Worm (Caenorhabditis elegans) whole organism, L4 larva: ENCODE measurements around the gene K04G11.1.
A peak's percentile ranks its signal among the peaks of the same experiment; 100 is the strongest.

ENCODE experiments used
- F44E2.7 ChIP-seq: fragments of 200-800 bp; sonication (Bioruptor generic); IDR thresholded peaks from 2 replicates; pipeline ENCODE4 v2.1.2; 2022; ENCODE audit warnings: missing genetic modification characterization, missing compliant biosample characterization
- T26A8.4 ChIP-seq: fragments of 200-800 bp; sonication (Bioruptor generic); IDR thresholded peaks from 2 replicates; pipeline ENCODE4 v1.3.6; 2022; ENCODE audit warnings: missing genetic modification characterization, missing compliant biosample characterization
- Y48G9A.11 ChIP-seq: fragments of 200-800 bp; sonication (Bioruptor generic); IDR thresholded peaks from 2 replicates; pipeline ENCODE4 v1.3.6; 2022; ENCODE audit warnings: missing genetic modification reagents, missing genetic modification characterization, missing compliant biosample characterization
- ZK337.2 ChIP-seq: fragments of 200-800 bp; sonication (Bioruptor generic); IDR thresholded peaks from 2 replicates; pipeline ENCODE4 v1.3.6; 2022; ENCODE audit warnings: missing genetic modification reagents, missing genetic modification characterization, missing compliant biosample characterization
- aha-1 ChIP-seq: fragments of 150-350 bp; peaks from one replicate; lab custom pipeline; 2014; ENCODE audit warnings: missing biosample characterization, missing genetic modification characterization
- ceh-62 ChIP-seq: sonication (generic microtip); optimal IDR thresholded peaks from 2 replicates; lab custom pipeline; 2017; ENCODE audit warnings: missing biosample characterization, missing genetic modification characterization
- ceh-82 ChIP-seq: sonication (generic microtip); optimal IDR thresholded peaks from 2 replicates; lab custom pipeline; 2017; ENCODE audit warnings: missing biosample characterization, missing genetic modification characterization
- cey-2 ChIP-seq: sonication (generic microtip); optimal IDR thresholded peaks from 3 replicates; lab custom pipeline; 2017; ENCODE audit warnings: missing genetic modification characterization, mild to moderate bottlenecking, missing compliant biosample characterization, antibody characterized with exemption, borderline replicate concordance; ENCODE audit not compliant: insufficient read depth
- ctbp-1 ChIP-seq: fragments of 200-800 bp; sonication (Bioruptor generic); IDR thresholded peaks from 2 replicates; pipeline ENCODE4 v1.3.6; 2022; ENCODE audit warnings: missing genetic modification reagents, missing genetic modification characterization, missing compliant biosample characterization
- daf-12 ChIP-seq: fragments of 150-350 bp; optimal IDR thresholded peaks from 2 replicates; lab custom pipeline; 2014; ENCODE audit warnings: missing biosample characterization, missing genetic modification reagents, missing genetic modification characterization
- daf-19 ChIP-seq: fragments of 200-800 bp; sonication (Bioruptor generic); conservative IDR thresholded peaks from 2 replicates; pipeline ENCODE4 v1.3.6; 2022; ENCODE audit warnings: missing genetic modification characterization, missing compliant biosample characterization
- dmd-6 ChIP-seq: fragments of 200-800 bp; sonication (Bioruptor generic); IDR thresholded peaks from 2 replicates; pipeline ENCODE4 v1.3.6; 2022; ENCODE audit warnings: missing genetic modification reagents, missing genetic modification characterization, missing compliant biosample characterization
- dmd-8 ChIP-seq: fragments of 200-800 bp; sonication (Bioruptor generic); IDR thresholded peaks from 2 replicates; pipeline ENCODE4 v1.3.6; 2022; ENCODE audit warnings: missing genetic modification characterization, missing compliant biosample characterization
- dpl-1 ChIP-seq: fragments of 150-350 bp; optimal IDR thresholded peaks from 2 replicates; lab custom pipeline; 2014; ENCODE audit warnings: missing biosample characterization, missing genetic modification reagents, missing genetic modification characterization
- dve-1 ChIP-seq: sonication (generic microtip); optimal IDR thresholded peaks from 2 replicates; lab custom pipeline; 2017; ENCODE audit warnings: antibody characterized with exemption, mild to moderate bottlenecking, missing genetic modification characterization, missing compliant biosample characterization; ENCODE audit not compliant: insufficient read depth
- hif-1 ChIP-seq, 2 experiments: sonication (generic microtip); optimal IDR thresholded peaks; 2 replicates each; lab custom pipeline; 2016 to 2017; ENCODE audit warnings: missing compliant biosample characterization in 2 of 2, missing genetic modification characterization in 2 of 2, missing genetic modification reagents in 2 of 2, missing genotype in 2 of 2, mild to moderate bottlenecking in 1 of 2
- hlh-11 ChIP-seq: fragments of 200-800 bp; sonication (Bioruptor generic); optimal IDR thresholded peaks from 2 replicates; lab custom pipeline; 2018; ENCODE audit warnings: mild to moderate bottlenecking, missing genetic modification characterization, missing compliant biosample characterization
- jun-1 ChIP-seq: fragments of 150-350 bp; optimal IDR thresholded peaks from 2 replicates; lab custom pipeline; 2014; ENCODE audit warnings: missing biosample characterization, missing genetic modification reagents, missing genetic modification characterization
- lim-7 ChIP-seq: fragments of 200-800 bp; sonication (Bioruptor generic); IDR thresholded peaks from 2 replicates; pipeline ENCODE4 v1.3.6; 2022; ENCODE audit warnings: missing genetic modification characterization, missing compliant biosample characterization
- mdt-29 ChIP-seq: fragments of 200-800 bp; sonication (Bioruptor generic); IDR thresholded peaks from 2 replicates; pipeline ENCODE4 v1.3.6; 2022; ENCODE audit warnings: missing genetic modification reagents, missing genetic modification characterization, missing compliant biosample characterization
- mes-2 ChIP-seq: sonication (generic microtip); optimal IDR thresholded peaks from 2 replicates; lab custom pipeline; 2016; ENCODE audit warnings: missing genotype, mild to moderate bottlenecking, missing genetic modification characterization, missing compliant biosample characterization; ENCODE audit not compliant: poor library complexity, severe bottlenecking
- mxl-3 ChIP-seq: fragments of 200-800 bp; sonication (Bioruptor generic); optimal IDR thresholded peaks from 2 replicates; lab custom pipeline; 2018; ENCODE audit warnings: mild to moderate bottlenecking, missing genetic modification characterization, missing compliant biosample characterization
- nhr-102 ChIP-seq: sonication (generic microtip); optimal IDR thresholded peaks from 2 replicates; lab custom pipeline; 2016; ENCODE audit warnings: mild to moderate bottlenecking, missing genetic modification characterization, moderate library complexity, missing compliant biosample characterization
- nhr-111 ChIP-seq: fragments of 200-800 bp; sonication (Bioruptor generic); optimal IDR thresholded peaks from 2 replicates; lab custom pipeline; 2018; ENCODE audit warnings: mild to moderate bottlenecking, missing genetic modification characterization, missing compliant biosample characterization
- nhr-42 ChIP-seq: fragments of 200-800 bp; sonication (Bioruptor generic); IDR thresholded peaks from 2 replicates; pipeline ENCODE4 v1.3.6; 2022; ENCODE audit warnings: missing genetic modification characterization, missing compliant biosample characterization
- pha-4 ChIP-seq, 2 experiments: fragments of 150-350 bp in 1 of 2; fragments of 200-800 bp in 1 of 2; sonication (Bioruptor generic) in 1 of 2; IDR thresholded peaks in 1 of 2; optimal IDR thresholded peaks in 1 of 2; 2 replicates each; pipeline versions ENCODE4 v1.3.6 to Lab custom; 2014 to 2022; ENCODE audit warnings: missing genetic modification characterization in 2 of 2, missing genetic modification reagents in 2 of 2, missing biosample characterization in 1 of 2, missing compliant biosample characterization in 1 of 2
- pqm-1 ChIP-seq: sonication (generic microtip); optimal IDR thresholded peaks from 2 replicates; lab custom pipeline; 2017; ENCODE audit warnings: missing biosample characterization, missing genetic modification characterization
- saeg-2 ChIP-seq: fragments of 200-800 bp; sonication (Bioruptor generic); IDR thresholded peaks from 2 replicates; pipeline ENCODE4 v1.3.6; 2022; ENCODE audit warnings: missing genetic modification reagents, missing genetic modification characterization, missing compliant biosample characterization
- tag-97 ChIP-seq: fragments of 200-800 bp; sonication (Bioruptor generic); IDR thresholded peaks from 2 replicates; pipeline ENCODE4 v1.3.6; 2022; ENCODE audit warnings: missing genetic modification characterization, missing compliant biosample characterization
- unc-39 ChIP-seq: sonication (generic microtip); optimal IDR thresholded peaks from 2 replicates; lab custom pipeline; 2017; ENCODE audit warnings: missing biosample characterization, missing genetic modification characterization
- ztf-11 ChIP-seq: fragments of 150-350 bp; optimal IDR thresholded peaks from 2 replicates; lab custom pipeline; 2014; ENCODE audit warnings: missing biosample characterization, missing genetic modification characterization

The K04G11.1 gene

DNA sequence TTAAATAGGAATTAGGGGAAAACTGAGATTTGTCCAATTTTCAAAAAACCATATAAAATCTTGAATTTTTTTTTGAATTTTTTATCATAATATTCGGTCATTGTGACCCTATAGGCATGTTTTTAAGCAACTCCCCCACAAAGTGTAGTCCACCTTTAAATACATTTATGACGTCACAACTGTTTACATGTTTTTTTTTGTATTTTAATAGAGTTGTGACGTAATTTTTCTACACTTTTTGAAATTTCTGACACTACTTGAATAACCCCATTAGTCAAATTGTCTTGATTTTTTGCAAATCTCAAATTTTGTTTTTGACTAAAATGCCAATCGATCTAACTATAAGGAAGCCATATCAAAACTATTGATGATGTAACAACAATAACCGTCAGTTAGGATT lies 30.8 kb downstream of the K04G11.1 start:
- no peak for TF ChIP-seq hif-1 (tag; optimal IDR thresholded peaks at IDR 0.05; lab: Kevin White, UChicago)
- TF ChIP-seq dve-1 (tag; lab: Kevin White, UChicago): no peak
- no peak for TF ChIP-seq lim-7
- TF ChIP-seq hlh-11 (tag; lab: Kevin White, UChicago): no peak
- TF ChIP-seq aha-1: peak; percentile 21
- no peak for TF ChIP-seq ZK337.2 (GFP tag; lab: Robert Waterston, UW)
- TF ChIP-seq ceh-82: no peak

DNA sequence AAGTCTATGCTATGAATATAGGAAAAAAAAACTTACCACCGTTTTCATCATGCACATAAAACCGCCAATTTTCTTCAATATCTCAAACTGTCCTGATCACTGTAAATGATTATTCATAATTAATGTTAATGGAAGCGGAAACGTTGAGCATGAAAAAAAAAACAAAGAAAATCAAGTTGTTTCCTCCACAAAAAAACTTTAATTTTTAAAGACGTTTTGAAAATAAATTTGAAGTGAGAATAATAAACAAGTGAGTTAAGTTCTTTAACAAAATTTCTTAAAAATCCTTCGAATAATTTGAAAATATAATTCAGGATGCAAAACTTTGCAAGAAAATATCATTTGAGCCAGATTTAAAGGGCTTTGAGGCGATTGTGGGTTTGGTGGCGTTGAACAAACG lies 35.0 kb downstream of the K04G11.1 start, which contains the start of gene irk-3:
TSS of gene irk-3 (minus strand) at position 101 of the 400 bp plus-strand sequence.
- TF ChIP-seq daf-12 (tag; lab: Kevin White, UChicago): no peak
- no peak for TF ChIP-seq nhr-111 (GFP tag; lab: Kevin White, UChicago)
- TF ChIP-seq aha-1: peak; percentile 23
- no peak for TF ChIP-seq ceh-62 (tag; lab: Kevin White, UChicago)

DNA sequence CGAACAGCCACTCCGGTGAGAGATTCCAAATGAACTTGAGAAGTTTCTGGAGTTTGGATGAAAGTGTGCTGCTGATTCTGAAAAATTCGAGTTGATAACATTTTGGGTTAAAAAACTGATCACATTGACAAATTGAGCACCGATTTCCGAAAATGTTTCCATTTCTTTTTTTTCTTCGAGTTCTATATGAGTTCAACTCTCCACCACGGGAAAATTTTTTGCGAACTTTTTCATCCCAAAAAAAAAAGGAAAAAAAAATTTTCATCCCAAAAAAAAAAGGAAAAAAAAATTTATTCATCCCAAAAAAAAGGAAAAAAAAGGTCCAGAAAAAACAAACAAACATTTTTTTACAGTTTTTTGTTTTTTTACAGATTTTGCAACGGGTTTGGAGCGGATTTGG lies 41.8 kb downstream of the K04G11.1 start, which contains the start of gene Y60A9A.1:
TSS of gene Y60A9A.1 (minus strand) at position 101 of the 400 bp plus-strand sequence.
- TF ChIP-seq ceh-62 (tag; lab: Kevin White, UChicago): no peak
- no peak for TF ChIP-seq unc-39 (tag; lab: Kevin White, UChicago)
- TF ChIP-seq mes-2 (tag; lab: Kevin White, UChicago): no peak
- no peak for TF ChIP-seq nhr-42 (GFP tag; lab: Robert Waterston, UW)
- TF ChIP-seq mxl-3 (GFP tag; lab: Kevin White, UChicago): no peak
- TF ChIP-seq tag-97 (GFP tag; lab: Robert Waterston, UW): no peak
- no peak for TF ChIP-seq nhr-102 (tag; lab: Kevin White, UChicago)
- no peak for TF ChIP-seq dpl-1
- TF ChIP-seq ztf-11 (tag; lab: Kevin White, UChicago): no peak
- no peak for TF ChIP-seq daf-19 (GFP tag; lab: Robert Waterston, UW)
- TF ChIP-seq dmd-8: no peak
- no peak for TF ChIP-seq F44E2.7
- TF ChIP-seq dmd-6 (GFP tag; lab: Robert Waterston, UW): no peak
- TF ChIP-seq lim-7: no peak
- no peak for TF ChIP-seq pqm-1 (tag; lab: Kevin White, UChicago)
- no peak for TF ChIP-seq saeg-2
- TF ChIP-seq cey-2 (tag; lab: Kevin White, UChicago): no peak
- no peak for TF ChIP-seq jun-1 (tag; lab: Kevin White, UChicago)
- no peak for TF ChIP-seq T26A8.4 (GFP tag; lab: Robert Waterston, UW)
- TF ChIP-seq ctbp-1 (GFP tag; lab: Robert Waterston, UW): no peak

DNA sequence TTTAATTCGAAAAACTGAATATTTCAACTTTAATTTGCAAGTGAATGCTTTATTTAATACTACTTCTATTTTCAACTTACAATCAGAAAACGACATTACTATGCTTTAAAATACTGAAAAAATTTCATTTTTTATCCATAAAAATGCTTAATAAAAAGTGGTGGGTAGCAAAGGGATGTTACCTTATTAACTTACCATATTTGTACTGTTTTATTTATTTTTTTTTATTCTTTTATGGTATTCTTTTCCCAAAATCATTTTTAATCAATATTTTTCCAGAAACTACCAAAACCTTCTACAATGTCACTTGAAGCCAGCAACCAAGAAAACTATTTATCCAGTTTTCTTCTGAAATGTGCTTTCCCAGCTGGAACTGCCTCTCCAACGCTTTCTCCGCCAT lies 47.6 kb downstream of the K04G11.1 start, which contains the start of gene Y60A9.3:
TSS of gene Y60A9.3 (plus strand) at position 301 of the 400 bp plus-strand sequence.
- TF ChIP-seq mdt-29 (GFP tag; lab: Robert Waterston, UW) (no peak), pha-4 (GFP tag; IDR thresholded peaks at IDR 0.05; lab: Robert Waterston, UW) (no peak), pha-4 (tag; optimal IDR thresholded peaks at IDR 0.05; lab: Kevin White, UChicago) (no peak), cey-2 (tag; lab: Kevin White, UChicago) (no peak), Y48G9A.11 (GFP tag; lab: Robert Waterston, UW) (no peak)
- TF ChIP-seq, all 104 proteins: peak for 0
